Fruit fly (Drosophila melanogaster) whole organism, pupa: Measurements from ENCODE around the gene kirre.

Experiments
- CG10348 ChIP-seq: fragments of 200-800 bp; sonication (Bioruptor generic); IDR thresholded peaks from 2 replicates; pipeline ENCODE4 v1.3.6; 2022; ENCODE audit warnings: missing biosample characterization, missing genetic modification characterization
- CG12605 ChIP-seq: fragments of 200-800 bp; sonication (Bioruptor generic); IDR thresholded peaks from 2 replicates; pipeline ENCODE4 v1.3.6; 2022; ENCODE audit warnings: missing biosample characterization, missing genetic modification characterization
- CG13204 ChIP-seq: fragments of 200-800 bp; sonication (Bioruptor generic); optimal IDR thresholded peaks from 2 replicates; lab custom pipeline; 2018; ENCODE audit warnings: missing biosample characterization, mild to moderate bottlenecking, missing genetic modification characterization, moderate library complexity
- CG14655 ChIP-seq: fragments of 200-800 bp; sonication (Bioruptor generic); optimal IDR thresholded peaks from 3 replicates; lab custom pipeline; 2017; ENCODE audit warnings: mild to moderate bottlenecking, missing biosample characterization, missing genetic modification reagents, missing genetic modification characterization
- CG15710 ChIP-seq: fragments of 200-800 bp; sonication (Bioruptor generic); optimal IDR thresholded peaks from 2 replicates; lab custom pipeline; 2018; ENCODE audit warnings: missing biosample characterization, mild to moderate bottlenecking, missing genetic modification characterization, moderate library complexity
- CG17806 ChIP-seq: fragments of 200-800 bp; sonication (Bioruptor generic); optimal IDR thresholded peaks from 2 replicates; lab custom pipeline; 2018; ENCODE audit warnings: missing biosample characterization, mild to moderate bottlenecking, missing genetic modification characterization, moderate library complexity
- CG32121 ChIP-seq: fragments of 200-800 bp; sonication (Bioruptor generic); IDR thresholded peaks from 2 replicates; pipeline ENCODE4 v1.3.6; 2022; ENCODE audit warnings: missing biosample characterization, missing genetic modification characterization
- CG34367 ChIP-seq: fragments of 200-800 bp; sonication (Bioruptor generic); optimal IDR thresholded peaks from 2 replicates; lab custom pipeline; 2018; ENCODE audit warnings: missing biosample characterization, mild to moderate bottlenecking, missing genetic modification characterization
- CG4496 ChIP-seq: fragments of 200-800 bp; sonication (Bioruptor generic); IDR thresholded peaks from 3 replicates; pipeline ENCODE4 v1.3.6; 2022; ENCODE audit warnings: missing biosample characterization, missing genetic modification characterization
- CG8159 ChIP-seq: fragments of 200-800 bp; sonication (Bioruptor generic); optimal IDR thresholded peaks from 3 replicates; lab custom pipeline; 2018; ENCODE audit warnings: missing biosample characterization, mild to moderate bottlenecking, missing genetic modification characterization, moderate library complexity
- CG8301 ChIP-seq: fragments of 200-800 bp; sonication (Bioruptor generic); optimal IDR thresholded peaks from 2 replicates; lab custom pipeline; 2018; ENCODE audit warnings: missing biosample characterization, mild to moderate bottlenecking, missing genetic modification characterization
- CG9948 ChIP-seq: fragments of 200-800 bp; sonication (Bioruptor generic); optimal IDR thresholded peaks from 2 replicates; lab custom pipeline; 2018; ENCODE audit warnings: missing biosample characterization, mild to moderate bottlenecking, missing genetic modification characterization, moderate library complexity
- D1 ChIP-seq: fragments of 200-800 bp; sonication (Bioruptor generic); optimal IDR thresholded peaks from 2 replicates; lab custom pipeline; 2018; ENCODE audit warnings: missing biosample characterization, mild to moderate bottlenecking, missing genetic modification characterization, moderate library complexity
- EcR ChIP-seq: fragments of 200-800 bp; sonication (Bioruptor generic); optimal IDR thresholded peaks from 3 replicates; lab custom pipeline; 2019; ENCODE audit warnings: missing biosample characterization, missing genetic modification characterization, mild to moderate bottlenecking, moderate library complexity, missing genetic modification reagents
- Ets98B ChIP-seq: fragments of 200-800 bp; sonication (Bioruptor generic); IDR thresholded peaks from 2 replicates; pipeline ENCODE4 v1.3.6; 2022; ENCODE audit warnings: missing biosample characterization, missing genetic modification characterization
- Pif1A ChIP-seq: fragments of 200-800 bp; sonication (Bioruptor generic); optimal IDR thresholded peaks from 3 replicates; lab custom pipeline; 2016; ENCODE audit warnings: missing biosample characterization, missing genetic modification characterization
- Pif1B ChIP-seq: fragments of 200-800 bp; sonication (Bioruptor generic); optimal IDR thresholded peaks from 3 replicates; lab custom pipeline; 2016; ENCODE audit warnings: missing biosample characterization, missing genetic modification characterization
- Snoo ChIP-seq: fragments of 200-800 bp; sonication (Bioruptor generic); optimal IDR thresholded peaks from 3 replicates; lab custom pipeline; 2017; ENCODE audit warnings: missing biosample characterization, mild to moderate bottlenecking, missing genetic modification characterization, inconsistent platforms
- fd96Ca ChIP-seq: fragments of 200-800 bp; sonication (Bioruptor generic); IDR thresholded peaks from 3 replicates; pipeline ENCODE4 v1.3.6; 2022; ENCODE audit warnings: missing biosample characterization, missing genetic modification characterization
- gl ChIP-seq: fragments of 200-800 bp; sonication (Bioruptor generic); optimal IDR thresholded peaks from 2 replicates; lab custom pipeline; 2018; ENCODE audit warnings: missing biosample characterization, mild to moderate bottlenecking, missing genetic modification characterization
- rn ChIP-seq: fragments of 200-800 bp; sonication (Bioruptor generic); IDR thresholded peaks from 2 replicates; pipeline ENCODE4 v1.3.6; 2022; ENCODE audit warnings: missing biosample characterization, missing genetic modification characterization

kirre gene

dm6 chrX:2786553-2787118 is 46.5 kb downstream of the kirre start:
- TF ChIP-seq CG13204 (GFP tag; lab: Kevin White, UChicago) (peak; percentile 54), Snoo (tag; lab: Kevin White, UChicago) (peak; percentile 88), fd96Ca (GFP tag; lab: Robert Waterston, UW) (peak; percentile 94), CG9948 (tag; lab: Kevin White, UChicago) (peak; percentile 85), EcR (no peak), rn (GFP tag; lab: Robert Waterston, UW) (peak; percentile 93), CG12605 (GFP tag; lab: Robert Waterston, UW) (peak; percentile 93), CG32121 (peak; percentile 96), CG4496 (GFP tag; lab: Robert Waterston, UW) (peak; percentile 98), Pif1A (GFP tag; lab: Kevin White, UChicago) (peak; percentile 94), gl (tag; lab: Kevin White, UChicago) (peak; percentile 79), CG8159 (tag; lab: Kevin White, UChicago) (peak; percentile 91), CG17806 (tag; lab: Kevin White, UChicago) (peak; percentile 89), Pif1B (GFP tag; lab: Kevin White, UChicago) (peak; percentile 93), CG15710 (tag; lab: Kevin White, UChicago) (peak; percentile 86), D1 (tag; lab: Kevin White, UChicago) (peak; percentile 72), CG8301 (tag; lab: Kevin White, UChicago) (peak; percentile 86), CG14655 (peak; percentile 86), CG34367 (tag; lab: Kevin White, UChicago) (peak; percentile 88), Ets98B (GFP tag; lab: Robert Waterston, UW) (peak; percentile 97), CG10348 (GFP tag; lab: Robert Waterston, UW) (peak; percentile 80)
- TF ChIP-seq, all 21 proteins: peak for 20

- TF ChIP-seq CG34367 (tag; lab: Kevin White, UChicago) = peak; percentile 91
- peak; percentile 88 for TF ChIP-seq CG14655
- TF ChIP-seq Ets98B (GFP tag; lab: Robert Waterston, UW) = peak; percentile 79
- TF ChIP-seq CG8159 (tag; lab: Kevin White, UChicago) = peak; percentile 95
- TF ChIP-seq CG9948 (tag; lab: Kevin White, UChicago) = peak; percentile 93
- TF ChIP-seq gl (tag; lab: Kevin White, UChicago) = peak; percentile 79
- TF ChIP-seq rn (GFP tag; lab: Robert Waterston, UW) = peak; percentile 60
- TF ChIP-seq Snoo (tag; lab: Kevin White, UChicago) = peak; percentile 93
- TF ChIP-seq Pif1A (GFP tag; lab: Kevin White, UChicago) = peak; percentile 92
- peak; percentile 93 for TF ChIP-seq CG15710 (tag; lab: Kevin White, UChicago)
- TF ChIP-seq Pif1B (GFP tag; lab: Kevin White, UChicago) = peak; percentile 92
- TF ChIP-seq CG12605 (GFP tag; lab: Robert Waterston, UW) = peak; percentile 75
- peak; percentile 89 for TF ChIP-seq CG17806 (tag; lab: Kevin White, UChicago)
- TF ChIP-seq CG13204 (GFP tag; lab: Kevin White, UChicago) = peak; percentile 78
- TF ChIP-seq CG32121 = peak; percentile 87
- peak; percentile 77; the same call in 1 of the 2 replicates for TF ChIP-seq CG10348 (GFP tag; lab: Robert Waterston, UW)
- TF ChIP-seq fd96Ca (GFP tag; lab: Robert Waterston, UW) = peak; percentile 81
- TF ChIP-seq EcR = peak; percentile 74
- TF ChIP-seq CG4496 (GFP tag; lab: Robert Waterston, UW) = peak; percentile 88
- TF ChIP-seq CG8301 (tag; lab: Kevin White, UChicago) = peak; percentile 85
- TF ChIP-seq D1 (tag; lab: Kevin White, UChicago) = peak; percentile 80
These were observed 47.1 kb downstream of the kirre start for dm6 chrX:2787267-2787666.

- no peak for TF ChIP-seq gl (tag; lab: Kevin White, UChicago)
- no peak for TF ChIP-seq CG34367 (tag; lab: Kevin White, UChicago)
- TF ChIP-seq EcR = no peak
- no peak for TF ChIP-seq fd96Ca (GFP tag; lab: Robert Waterston, UW)
- TF ChIP-seq CG32121 = no peak
- no peak for TF ChIP-seq rn (GFP tag; lab: Robert Waterston, UW)
- no peak for TF ChIP-seq Snoo (tag; lab: Kevin White, UChicago)
- no peak for TF ChIP-seq CG8159 (tag; lab: Kevin White, UChicago)
- no peak for TF ChIP-seq CG9948 (tag; lab: Kevin White, UChicago)
These were observed 47.7 kb downstream of the kirre start for dm6 chrX:2787857-2788256.

dm6 chrX:2788278-2789023 is 48.3 kb downstream of the kirre start:
- TF ChIP-seq Pif1A (GFP tag; lab: Kevin White, UChicago) (peak; percentile 38), Pif1B (GFP tag; lab: Kevin White, UChicago) (peak; percentile 49), CG32121 (no peak), EcR (peak; percentile 90), Snoo (tag; lab: Kevin White, UChicago) (peak; percentile 42), CG8159 (tag; lab: Kevin White, UChicago) (peak; percentile 60), CG12605 (GFP tag; lab: Robert Waterston, UW) (no peak), Ets98B (GFP tag; lab: Robert Waterston, UW) (no peak), CG15710 (tag; lab: Kevin White, UChicago) (peak; percentile 51), CG14655 (peak; percentile 48), CG9948 (tag; lab: Kevin White, UChicago) (peak; percentile 10), CG13204 (GFP tag; lab: Kevin White, UChicago) (no peak), CG8301 (tag; lab: Kevin White, UChicago) (peak; percentile 29), CG4496 (GFP tag; lab: Robert Waterston, UW) (no peak), fd96Ca (GFP tag; lab: Robert Waterston, UW) (no peak), CG34367 (tag; lab: Kevin White, UChicago) (peak; percentile 33), D1 (tag; lab: Kevin White, UChicago) (no peak), CG17806 (tag; lab: Kevin White, UChicago) (peak; percentile 34), gl (tag; lab: Kevin White, UChicago) (no peak), CG10348 (GFP tag; lab: Robert Waterston, UW) (no peak), rn (GFP tag; lab: Robert Waterston, UW) (no peak)
